Fruit fly (Drosophila melanogaster): ENCODE data around the gene Vps33B.
A peak's percentile ranks its signal among the peaks of the same experiment; 100 is the strongest.

Gene Vps33B

DNA sequence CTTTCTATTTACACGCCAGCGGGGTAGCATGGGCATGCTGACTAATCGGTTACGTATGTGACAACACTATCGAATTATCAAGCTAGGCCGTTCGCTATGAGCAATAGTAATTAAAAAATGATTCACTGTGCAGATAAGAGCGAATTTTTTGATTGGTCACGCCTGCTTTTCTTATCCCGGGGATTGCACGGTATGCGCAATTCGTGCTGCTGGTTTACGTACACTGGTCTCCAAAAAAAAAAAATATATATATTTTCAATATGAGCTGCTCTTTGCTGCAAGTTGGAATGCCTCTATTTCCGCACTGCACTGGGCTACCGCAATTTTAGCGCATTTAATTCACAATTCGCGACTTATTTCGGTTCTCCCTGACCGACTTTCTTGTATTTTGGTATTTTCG, 17.1 kb downstream of the Vps33B start (continued):
- TF ChIP-seq CG13123 (GFP tag; optimal IDR thresholded peaks at IDR 0.05) (no peak), CG1233 (GFP tag; optimal IDR thresholded peaks at IDR 0.05) (no peak), CG17361 (GFP tag; IDR thresholded peaks at IDR 0.05) (no peak), CG32772 (GFP tag; IDR thresholded peaks at IDR 0.05) (peak; percentile 37; the same call in 1 of the 2 replicates), ATbp (GFP tag; optimal IDR thresholded peaks at IDR 0.05) (peak; percentile 11), CG10543 (GFP tag; optimal IDR thresholded peaks at IDR 0.05) (no peak), br (optimal IDR thresholded peaks at IDR 0.05) (no peak), CG14860 (GFP tag; IDR thresholded peaks at IDR 0.05; ENCODE audit: partially characterized antibody) (no peak), pan (optimal IDR thresholded peaks at IDR 0.05) (no peak), pan (GFP tag; optimal IDR thresholded peaks at IDR 0.05 in 1 of 2, IDR thresholded peaks at IDR 0.05 in 1 of 2) (no peak), gsb-n (tag; optimal IDR thresholded peaks at IDR 0.05) (peak; percentile 2), CG1603 (tag; optimal IDR thresholded peaks at IDR 0.05) (peak; percentile 59), Drgx (GFP tag; IDR thresholded peaks at IDR 0.05) (peak; percentile 71), CG6272 (GFP tag; IDR thresholded peaks at IDR 0.05) (no peak), az2 (GFP tag; optimal IDR thresholded peaks at IDR 0.05) (peak; percentile 19), CG7963 (GFP tag; IDR thresholded peaks at IDR 0.05; ENCODE audit: partially characterized antibody) (no peak), HLH3B (GFP tag; IDR thresholded peaks at IDR 0.05) (no peak), phol (tag; optimal IDR thresholded peaks at IDR 0.05) (no peak), Rfx (GFP tag; IDR thresholded peaks at IDR 0.05) (peak; percentile 18; the same call in 1 of the 2 replicates), Hr39 (optimal IDR thresholded peaks at IDR 0.05) (no peak), CG17328 (GFP tag; IDR thresholded peaks at IDR 0.05) (peak; percentile 34; the same call in 1 of the 2 replicates), unpg (GFP tag; optimal IDR thresholded peaks at IDR 0.05) (peak; percentile 40), chm (GFP tag; IDR thresholded peaks at IDR 0.05) (no peak), CG3407 (GFP tag; optimal IDR thresholded peaks at IDR 0.05) (no peak), CG10462 (GFP tag; optimal IDR thresholded peaks at IDR 0.05) (no peak), BEAF-32 (GFP tag; optimal IDR thresholded peaks at IDR 0.05) (no peak), CG17359 (tag; optimal IDR thresholded peaks at IDR 0.05) (peak; percentile 35), corto (GFP tag; optimal IDR thresholded peaks at IDR 0.05) (no peak), trh (GFP tag; optimal IDR thresholded peaks at IDR 0.05) (no peak), Fer2 (tag; optimal IDR thresholded peaks at IDR 0.05) (no peak), gcm (GFP tag; optimal IDR thresholded peaks at IDR 0.05) (no peak), MBD-R2 (GFP tag; IDR thresholded peaks at IDR 0.05) (no peak), CG11504 (tag; optimal IDR thresholded peaks at IDR 0.05) (no peak), tio (GFP tag; optimal IDR thresholded peaks at IDR 0.05) (no peak), disco-r (GFP tag; optimal IDR thresholded peaks at IDR 0.05) (no peak), CG9876 (GFP tag; optimal IDR thresholded peaks at IDR 0.05) (no peak), CG18476 (GFP tag; optimal IDR thresholded peaks at IDR 0.05) (no peak), Asciz (GFP tag; optimal IDR thresholded peaks at IDR 0.05) (peak; percentile 29), mld (GFP tag; IDR thresholded peaks at IDR 0.05; ENCODE audit: partially characterized antibody) (no peak), Doc3 (GFP tag; IDR thresholded peaks at IDR 0.05; ENCODE audit: partially characterized antibody) (no peak), Neu2 (GFP tag; optimal IDR thresholded peaks at IDR 0.05; ENCODE audit: borderline replicate concordance) (no peak), CG17829 (tag; optimal IDR thresholded peaks at IDR 0.05) (no peak), CG6175 (GFP tag; IDR thresholded peaks at IDR 0.05) (no peak), dmrt11E (tag; optimal IDR thresholded peaks at IDR 0.05) (no peak), CG4820 (GFP tag; optimal IDR thresholded peaks at IDR 0.05) (no peak), CkIIα-i1 (GFP tag; IDR thresholded peaks at IDR 0.05) (no peak), tna (GFP tag; IDR thresholded peaks at IDR 0.05; ENCODE audit: partially characterized antibody) (no peak), fd96Cb (tag; optimal IDR thresholded peaks at IDR 0.05) (peak; percentile 24), CG12219 (GFP tag; optimal IDR thresholded peaks at IDR 0.05) (no peak), CG10431 (GFP tag; optimal IDR thresholded peaks at IDR 0.05) (no peak), rib (GFP tag; IDR thresholded peaks at IDR 0.05) (no peak)
